Fruit fly (Drosophila melanogaster) whole organism, embryonic: ENCODE results near the gene Eip93F.

Experiments
- Asciz ChIP-seq: fragments of 200-800 bp; sonication (Bioruptor generic); optimal IDR thresholded peaks from 2 replicates; lab custom pipeline; 2017; ENCODE audit warnings: missing biosample characterization, mild to moderate bottlenecking, missing genetic modification characterization, missing genetic modification reagents
- B-H1 ChIP-seq: fragments of 200-800 bp; sonication (Bioruptor generic); IDR thresholded peaks from 3 replicates; pipeline ENCODE4 v1.3.6; 2022; ENCODE audit warnings: missing biosample characterization, missing genetic modification characterization
- Bdp1 ChIP-seq: fragments of 200-800 bp; sonication (Bioruptor generic); optimal IDR thresholded peaks from 3 replicates; lab custom pipeline; 2016; ENCODE audit warnings: missing biosample characterization, missing genetic modification characterization
- Bteb2 ChIP-seq: fragments of 200-800 bp; sonication (Bioruptor generic); optimal IDR thresholded peaks from 2 replicates; lab custom pipeline; 2016; ENCODE audit warnings: missing biosample characterization, missing genetic modification characterization
- CG10321 ChIP-seq: fragments of 200-800 bp; sonication (Bioruptor generic); IDR thresholded peaks from 2 replicates; pipeline ENCODE4 v1.3.6; 2022; ENCODE audit warnings: missing biosample characterization, missing genetic modification characterization
- CG10366 ChIP-seq: fragments of 200-800 bp; sonication (Bioruptor generic); IDR thresholded peaks from 2 replicates; pipeline ENCODE4 v1.3.6; 2022; ENCODE audit warnings: missing biosample characterization, missing genetic modification characterization
- CG10959 ChIP-seq: fragments of 200-800 bp; sonication (Bioruptor generic); IDR thresholded peaks from 2 replicates; pipeline ENCODE4 v1.3.6; 2022; ENCODE audit warnings: missing biosample characterization, missing genetic modification characterization
- CG11504 ChIP-seq: fragments of 200-800 bp; sonication (Bioruptor generic); optimal IDR thresholded peaks from 3 replicates; lab custom pipeline; 2019; ENCODE audit warnings: missing biosample characterization, mild to moderate bottlenecking, missing genetic modification characterization, moderate library complexity
- CG11560 ChIP-seq: fragments of 200-800 bp; sonication (Bioruptor generic); IDR thresholded peaks from 3 replicates; pipeline ENCODE4 v1.3.6; 2022; ENCODE audit warnings: missing biosample characterization, missing genetic modification characterization
- CG12942 ChIP-seq: fragments of 200-800 bp; sonication (Bioruptor generic); optimal IDR thresholded peaks from 3 replicates; lab custom pipeline; 2016; ENCODE audit warnings: missing biosample characterization, missing genetic modification characterization
- CG15601 ChIP-seq: fragments of 200-800 bp; sonication (Bioruptor generic); optimal IDR thresholded peaks from 3 replicates; lab custom pipeline; 2019; ENCODE audit warnings: missing biosample characterization, mild to moderate bottlenecking, missing genetic modification characterization, moderate library complexity
- CG17186 ChIP-seq: fragments of 200-800 bp; sonication (Bioruptor generic); optimal IDR thresholded peaks from 3 replicates; lab custom pipeline; 2017; ENCODE audit warnings: missing biosample characterization, missing genetic modification reagents, missing genetic modification characterization
- CG17328 ChIP-seq: fragments of 200-800 bp; sonication (Bioruptor generic); IDR thresholded peaks from 2 replicates; pipeline ENCODE4 v1.3.6; 2022; ENCODE audit warnings: missing biosample characterization, missing genetic modification characterization
- CG2875 ChIP-seq: fragments of 200-800 bp; sonication (Bioruptor generic); optimal IDR thresholded peaks from 2 replicates; lab custom pipeline; 2017; ENCODE audit warnings: missing biosample characterization, mild to moderate bottlenecking, missing genetic modification characterization, missing genetic modification reagents
- CG33213 ChIP-seq: fragments of 200-800 bp; sonication (Bioruptor generic); optimal IDR thresholded peaks from 3 replicates; lab custom pipeline; 2016; ENCODE audit warnings: missing biosample characterization, missing genetic modification characterization
- CG4282 ChIP-seq: fragments of 200-800 bp; sonication (Bioruptor generic); optimal IDR thresholded peaks from 2 replicates; lab custom pipeline; 2016; ENCODE audit warnings: missing biosample characterization, missing genetic modification characterization
- CG4404 ChIP-seq: fragments of 200-800 bp; sonication (Bioruptor generic); IDR thresholded peaks from 2 replicates; pipeline ENCODE4 v1.3.6; 2022; ENCODE audit warnings: missing biosample characterization, missing genetic modification characterization
- CG6272 ChIP-seq: fragments of 200-800 bp; sonication (Bioruptor generic); IDR thresholded peaks from 2 replicates; pipeline ENCODE4 v1.3.6; 2022; ENCODE audit warnings: missing biosample characterization, missing genetic modification characterization
- CG6689 ChIP-seq: fragments of 200-800 bp; sonication (Bioruptor generic); IDR thresholded peaks from 2 replicates; pipeline ENCODE4 v1.3.6; 2022; ENCODE audit warnings: missing biosample characterization, missing genetic modification characterization
- CG6854 ChIP-seq: fragments of 200-800 bp; sonication (Bioruptor generic); optimal IDR thresholded peaks from 3 replicates; lab custom pipeline; 2017; ENCODE audit warnings: missing biosample characterization, mild to moderate bottlenecking, missing genetic modification characterization
- CG7372 ChIP-seq: fragments of 200-800 bp; sonication (Bioruptor generic); IDR thresholded peaks from 2 replicates; pipeline ENCODE4 v1.3.6; 2022; ENCODE audit warnings: missing biosample characterization, missing genetic modification characterization
- CG7963 ChIP-seq: fragments of 200-800 bp; sonication (Bioruptor generic); IDR thresholded peaks from 3 replicates; pipeline ENCODE4 v1.3.6; 2022; ENCODE audit warnings: missing biosample characterization, missing genetic modification characterization; ENCODE audit not compliant: partially characterized antibody
- CG9876 ChIP-seq: fragments of 200-800 bp; sonication (Bioruptor generic); optimal IDR thresholded peaks from 2 replicates; lab custom pipeline; 2016; ENCODE audit warnings: missing biosample characterization, missing genetic modification characterization
- Eip74EF ChIP-seq, 2 experiments: fragments of 200-800 bp in 1 of 2; fragments of >200 bp in 1 of 2; sonication (Bioruptor generic) in 1 of 2; optimal IDR thresholded peaks; 2 replicates each; lab custom pipeline; 2017 to 2019; ENCODE audit warnings: missing biosample characterization in 2 of 2, missing genetic modification characterization in 2 of 2, mild to moderate bottlenecking in 1 of 2, moderate library complexity in 1 of 2
- Ets65A ChIP-seq: fragments of 200-800 bp; sonication (Bioruptor generic); peaks from one replicate; lab custom pipeline; 2016; ENCODE audit warnings: missing biosample characterization, missing genetic modification characterization
- Fer1 ChIP-seq: fragments of 200-800 bp; sonication (Bioruptor generic); optimal IDR thresholded peaks from 2 replicates; lab custom pipeline; 2017; ENCODE audit warnings: missing biosample characterization, mild to moderate bottlenecking, missing genetic modification characterization
- HLH4C ChIP-seq: fragments of 200-800 bp; sonication (Bioruptor generic); IDR thresholded peaks from 3 replicates; pipeline ENCODE4 v1.3.6; 2022; ENCODE audit warnings: missing biosample characterization, missing genetic modification characterization; ENCODE audit not compliant: partially characterized antibody
- Hr78 ChIP-seq, 2 experiments: fragments of 200-800 bp in 1 of 2; fragments of >200 bp in 1 of 2; sonication (Bioruptor generic) in 1 of 2; optimal IDR thresholded peaks; 2 replicates each; lab custom pipeline; 2017 to 2019; ENCODE audit warnings: missing biosample characterization in 2 of 2, missing genetic modification characterization in 2 of 2, mild to moderate bottlenecking in 1 of 2, moderate library complexity in 1 of 2
- MTF-1 ChIP-seq: fragments of 200-800 bp; sonication (Bioruptor generic); optimal IDR thresholded peaks from 2 replicates; lab custom pipeline; 2018; ENCODE audit warnings: missing biosample characterization, mild to moderate bottlenecking, missing genetic modification characterization, borderline replicate concordance
- Meics ChIP-seq: fragments of 200-800 bp; sonication (Bioruptor generic); optimal IDR thresholded peaks from 2 replicates; lab custom pipeline; 2017; ENCODE audit warnings: missing biosample characterization, mild to moderate bottlenecking, missing genetic modification characterization
- NK7.1 ChIP-seq: fragments of 200-800 bp; sonication (Bioruptor generic); optimal IDR thresholded peaks from 3 replicates; lab custom pipeline; 2016; ENCODE audit warnings: missing biosample characterization, missing genetic modification characterization
- Poxn ChIP-seq: fragments of 200-800 bp; sonication (Bioruptor generic); IDR thresholded peaks from 2 replicates; pipeline ENCODE4 v1.3.6; 2022; ENCODE audit warnings: missing biosample characterization, missing genetic modification characterization
- Ssrp ChIP-seq: fragments of 200-800 bp; sonication (Bioruptor generic); optimal IDR thresholded peaks from 2 replicates; lab custom pipeline; 2018; ENCODE audit warnings: missing biosample characterization, mild to moderate bottlenecking, missing genetic modification characterization, moderate library complexity
- TFAM ChIP-seq: fragments of 200-800 bp; sonication (Bioruptor generic); optimal IDR thresholded peaks from 2 replicates; lab custom pipeline; 2017; ENCODE audit warnings: missing biosample characterization, missing genetic modification characterization, inconsistent platforms
- Xrp1 ChIP-seq: fragments of 200-800 bp; sonication (Bioruptor generic); IDR thresholded peaks from 2 replicates; pipeline ENCODE4 v1.3.6; 2022; ENCODE audit warnings: missing biosample characterization, missing genetic modification characterization
- bsh ChIP-seq, 2 experiments: fragments of 200-800 bp; sonication (Bioruptor generic); optimal IDR thresholded peaks; 2 replicates each; lab custom pipeline; 2017 to 2018; ENCODE audit warnings: mild to moderate bottlenecking in 2 of 2, missing biosample characterization in 2 of 2, missing genetic modification characterization in 2 of 2, moderate library complexity in 1 of 2
- dm ChIP-seq: fragments of 200-800 bp; sonication (Bioruptor generic); optimal IDR thresholded peaks from 3 replicates; lab custom pipeline; 2016; ENCODE audit warnings: missing biosample characterization, missing genetic modification characterization
- dmrt11E ChIP-seq: fragments of 200-800 bp; sonication (Bioruptor generic); optimal IDR thresholded peaks from 3 replicates; lab custom pipeline; 2018; ENCODE audit warnings: missing biosample characterization, mild to moderate bottlenecking, missing genetic modification characterization, moderate library complexity
- ftz-f1 ChIP-seq: fragments of 200-800 bp; sonication (Bioruptor generic); optimal IDR thresholded peaks from 2 replicates; lab custom pipeline; 2016; ENCODE audit warnings: missing biosample characterization, missing genetic modification characterization
- jumu ChIP-seq: fragments of 200-800 bp; sonication (Bioruptor generic); optimal IDR thresholded peaks from 3 replicates; lab custom pipeline; 2016; ENCODE audit warnings: missing biosample characterization, missing genetic modification characterization
- lmd ChIP-seq: fragments of 200-800 bp; sonication (Bioruptor generic); IDR thresholded peaks from 2 replicates; pipeline ENCODE4 v1.3.6; 2022; ENCODE audit warnings: missing biosample characterization, missing genetic modification characterization
- mam ChIP-seq: fragments of 200-800 bp; sonication (Bioruptor generic); optimal IDR thresholded peaks from 3 replicates; lab custom pipeline; 2016; ENCODE audit warnings: missing biosample characterization, missing genetic modification characterization
- pita ChIP-seq: fragments of 200-800 bp; sonication (Bioruptor generic); optimal IDR thresholded peaks from 2 replicates; lab custom pipeline; 2017; ENCODE audit warnings: missing biosample characterization, mild to moderate bottlenecking, missing genetic modification characterization
- ro ChIP-seq: fragments of 200-800 bp; sonication (Bioruptor generic); IDR thresholded peaks from 2 replicates; pipeline ENCODE4 v1.3.6; 2022; ENCODE audit warnings: missing biosample characterization, missing genetic modification characterization
- sd ChIP-seq: fragments of 200-800 bp; sonication (Bioruptor generic); optimal IDR thresholded peaks from 3 replicates; lab custom pipeline; 2018; ENCODE audit warnings: missing biosample characterization, mild to moderate bottlenecking, missing genetic modification characterization, moderate library complexity
- slou ChIP-seq: fragments of 200-800 bp; sonication (Bioruptor generic); optimal IDR thresholded peaks from 3 replicates; lab custom pipeline; 2016; ENCODE audit warnings: missing biosample characterization, missing genetic modification characterization
- sob ChIP-seq: fragments of 200-800 bp; sonication (Bioruptor generic); IDR thresholded peaks from 2 replicates; pipeline ENCODE4 v1.3.6; 2022; ENCODE audit warnings: missing biosample characterization, missing genetic modification characterization
- usp ChIP-seq: fragments of >200 bp; optimal IDR thresholded peaks from 2 replicates; lab custom pipeline; 2017; ENCODE audit warnings: missing biosample characterization, missing genetic modification characterization
- zfh2 ChIP-seq: fragments of 200-800 bp; sonication (Bioruptor generic); optimal IDR thresholded peaks from 2 replicates; lab custom pipeline; 2016; ENCODE audit warnings: missing biosample characterization, missing genetic modification characterization

The Eip93F gene

dm6 chr3R:22049134-22049796 is 100.4 kb downstream of the Eip93F start (continued):
- peak; percentile 88 for TF ChIP-seq Fer1 (GFP tag; lab: Kevin White, UChicago)
- TF ChIP-seq Ets65A (GFP tag; lab: Kevin White, UChicago): peak; percentile 92
- peak; percentile 52 for TF ChIP-seq Bdp1 (GFP tag; lab: Kevin White, UChicago)
- peak; percentile 72 for TF ChIP-seq dmrt11E (tag; lab: Kevin White, UChicago)
- TF ChIP-seq CG33213 (GFP tag; lab: Kevin White, UChicago): peak; percentile 50
- TF ChIP-seq CG17328 (GFP tag; lab: Robert Waterston, UW): peak; percentile 75
- TF ChIP-seq dm (GFP tag; lab: Kevin White, UChicago): peak; percentile 64
- peak; percentile 79 for TF ChIP-seq lmd (GFP tag; lab: Robert Waterston, UW)
- TF ChIP-seq CG11504 (tag; lab: Kevin White, UChicago): peak; percentile 86
- peak; percentile 72 for TF ChIP-seq B-H1
- peak; percentile 40 for TF ChIP-seq slou (GFP tag; lab: Kevin White, UChicago)
- TF ChIP-seq CG6272 (GFP tag; lab: Robert Waterston, UW): peak; percentile 66
- peak; percentile 58 for TF ChIP-seq CG15601 (tag; lab: Kevin White, UChicago)
- peak; percentile 34 for TF ChIP-seq MTF-1 (GFP tag; lab: Kevin White, UChicago)
- TF ChIP-seq CG7372: no peak
- TF ChIP-seq Asciz (GFP tag; lab: Kevin White, UChicago): peak; percentile 78
- TF ChIP-seq CG4282: no peak
- no peak for TF ChIP-seq usp (GFP tag; lab: Kevin White, UChicago)
- TF ChIP-seq CG6689 (GFP tag; lab: Robert Waterston, UW): peak; percentile 84
- TF ChIP-seq ftz-f1 (GFP tag; lab: Kevin White, UChicago): peak; percentile 10
- no peak for TF ChIP-seq pita
- TF ChIP-seq ro: no peak
- peak; percentile 58 for TF ChIP-seq CG12942
- peak; percentile 77 for TF ChIP-seq Bteb2 (GFP tag; lab: Kevin White, UChicago)
- TF ChIP-seq NK7.1: peak; percentile 64
- peak; percentile 81 for TF ChIP-seq jumu (GFP tag; lab: Kevin White, UChicago)
- TF ChIP-seq HLH4C (GFP tag; lab: Robert Waterston, UW): no peak
- peak; percentile 71 for TF ChIP-seq Ssrp (tag; lab: Kevin White, UChicago)
- TF ChIP-seq CG7963 (GFP tag; lab: Robert Waterston, UW): no peak
- TF ChIP-seq CG10366 (GFP tag; lab: Robert Waterston, UW): peak; percentile 84
- TF ChIP-seq CG10321 (GFP tag; lab: Robert Waterston, UW): peak; percentile 66
- TF ChIP-seq Xrp1 (GFP tag; lab: Robert Waterston, UW): peak; percentile 86
- TF ChIP-seq CG10959: peak; percentile 74
- peak; percentile 77 for TF ChIP-seq mam (GFP tag; lab: Kevin White, UChicago)
- TF ChIP-seq TFAM: no peak
- peak; percentile 72 for TF ChIP-seq CG2875 (GFP tag; lab: Kevin White, UChicago)
- peak; percentile 34 for TF ChIP-seq zfh2 (GFP tag; lab: Kevin White, UChicago)
- TF ChIP-seq CG11560: peak; percentile 36; the same call in 1 of the 3 replicates
- TF ChIP-seq Hr78 (GFP tag; optimal IDR thresholded peaks at IDR 0.05; lab: Kevin White, UChicago): peak in 1 of 2 experiments; percentile 56
- peak in 1 of 2 experiments; percentile 64 for TF ChIP-seq Eip74EF (GFP tag; optimal IDR thresholded peaks at IDR 0.05; lab: Kevin White, UChicago)
- TF ChIP-seq sob: peak; percentile 85
- peak; percentile 70 for TF ChIP-seq sd
- TF ChIP-seq CG9876: no peak
- TF ChIP-seq CG4404 (GFP tag; lab: Robert Waterston, UW): peak; percentile 55
- TF ChIP-seq CG17186 (GFP tag; lab: Kevin White, UChicago): peak; percentile 1
- peak; percentile 52 for TF ChIP-seq CG6854 (GFP tag; lab: Kevin White, UChicago)
- no peak for TF ChIP-seq Poxn
- peak; percentile 80 for TF ChIP-seq Meics (GFP tag; lab: Kevin White, UChicago)
- TF ChIP-seq bsh (GFP tag; optimal IDR thresholded peaks at IDR 0.05; lab: Kevin White, UChicago): peak; percentile 45 to 87
